Worm (Caenorhabditis elegans): Measurements from ENCODE around the gene odr-8.

The odr-8 gene

ce11 chrIV:6575959-6576727 is 6.4 kb downstream of the odr-8 start (continued):
- TF ChIP-seq mes-2 (tag; optimal IDR thresholded peaks at IDR 0.05; ENCODE audit: poor library complexity, severe bottlenecking), result no peak
- 0 out of 2 replicates have a peak, but pooled peaks have one; percentile 42 for TF ChIP-seq T26A8.4 (GFP tag; IDR thresholded peaks at IDR 0.05)
- no peak for TF ChIP-seq zfp-2 (tag; optimal IDR thresholded peaks at IDR 0.05)
- TF ChIP-seq pha-4 (GFP tag; IDR thresholded peaks at IDR 0.05), result no peak; the same call in 1 of the 2 replicates
- peak; percentile 68 for TF ChIP-seq pha-4 (tag; optimal IDR thresholded peaks at IDR 0.05)
- TF ChIP-seq lin-38 (GFP tag; IDR thresholded peaks at IDR 0.05), result no peak
- TF ChIP-seq saeg-2 (GFP tag; IDR thresholded peaks at IDR 0.05), result no peak
- no peak for TF ChIP-seq nhr-10 (tag; optimal IDR thresholded peaks at IDR 0.05)
- no peak for TF ChIP-seq snpc-1.2 (GFP tag; IDR thresholded peaks at IDR 0.05)
- peak; percentile 85 for TF ChIP-seq dve-1 (tag; optimal IDR thresholded peaks at IDR 0.05; ENCODE audit: insufficient read depth)
- TF ChIP-seq ZK546.5 (tag; optimal IDR thresholded peaks at IDR 0.05), result no peak
- TF ChIP-seq Y5F2A.4 (GFP tag; optimal IDR thresholded peaks at IDR 0.05), result no peak
- no peak for TF ChIP-seq arid-1 (GFP tag; conservative IDR thresholded peaks at IDR 0.05)
- TF ChIP-seq ztf-11 (tag; optimal IDR thresholded peaks at IDR 0.05), result no peak
- TF ChIP-seq zip-11 (GFP tag; IDR thresholded peaks at IDR 0.05), result no peak
- no peak for TF ChIP-seq cey-2 (tag; optimal IDR thresholded peaks at IDR 0.05; ENCODE audit: borderline replicate concordance, insufficient read depth)
- no peak for TF ChIP-seq attf-4 (tag; optimal IDR thresholded peaks at IDR 0.05)
- no peak for TF ChIP-seq ceh-82 (tag; optimal IDR thresholded peaks at IDR 0.05)
- no peak for TF ChIP-seq lin-13 (GFP tag; optimal IDR thresholded peaks at IDR 0.05)
- no peak for TF ChIP-seq T20F7.1 (GFP tag; optimal IDR thresholded peaks at IDR 0.05)
- no peak for TF ChIP-seq ceh-20 (GFP tag; IDR thresholded peaks at IDR 0.05)
- TF ChIP-seq R02D3.7 (tag; optimal IDR thresholded peaks at IDR 0.05), result no peak
- no peak for TF ChIP-seq lin-15B (tag; optimal IDR thresholded peaks at IDR 0.05)
- peak; percentile 28 for TF ChIP-seq mxl-3 (GFP tag; optimal IDR thresholded peaks at IDR 0.05)
- TF ChIP-seq pqm-1 (tag; optimal IDR thresholded peaks at IDR 0.05), result no peak
- peak; percentile 46 for TF ChIP-seq hlh-30 (tag; optimal IDR thresholded peaks at IDR 0.05; ENCODE audit: insufficient read depth)
- no peak for TF ChIP-seq spr-1 (tag; optimal IDR thresholded peaks at IDR 0.05)
- TF ChIP-seq F37D6.2 (tag; optimal IDR thresholded peaks at IDR 0.05), result no peak
- no peak for TF ChIP-seq ceh-32 (tag; optimal IDR thresholded peaks at IDR 0.05; ENCODE audit: poor library complexity)
- no peak for TF ChIP-seq ZK337.2 (GFP tag; IDR thresholded peaks at IDR 0.05)
- no peak for TF ChIP-seq nhr-77 (tag; optimal IDR thresholded peaks at IDR 0.05)
- TF ChIP-seq hif-1 (tag; optimal IDR thresholded peaks at IDR 0.05), result no peak
- peak; percentile 73; the same call in 1 of the 2 replicates for TF ChIP-seq set-16 (GFP tag; IDR thresholded peaks at IDR 0.05)
- TF ChIP-seq egl-27 (tag; optimal IDR thresholded peaks at IDR 0.05), result no peak
- no peak for TF ChIP-seq zag-1 (tag; optimal IDR thresholded peaks at IDR 0.05)
- TF ChIP-seq nhr-41 (GFP tag; IDR thresholded peaks at IDR 0.05), result no peak
- no peak for TF ChIP-seq tra-1 (GFP tag; IDR thresholded peaks at IDR 0.05)
- TF ChIP-seq zip-2 (tag; optimal IDR thresholded peaks at IDR 0.05), result no peak
- TF ChIP-seq hlh-11 (tag; optimal IDR thresholded peaks at IDR 0.05), result peak; percentile 52
- no peak for TF ChIP-seq nhr-102 (tag; optimal IDR thresholded peaks at IDR 0.05)
- TF ChIP-seq daf-16 (GFP tag; optimal IDR thresholded peaks at IDR 0.05), result no peak
- peak; percentile 74 for TF ChIP-seq daf-16 (tag; optimal IDR thresholded peaks at IDR 0.05)
- TF ChIP-seq tag-97 (GFP tag; IDR thresholded peaks at IDR 0.05), result no peak
- no peak for TF ChIP-seq dmd-9 (GFP tag; IDR thresholded peaks at IDR 0.05)
- TF ChIP-seq unc-39 (tag; optimal IDR thresholded peaks at IDR 0.05), result no peak
